Worm (Caenorhabditis elegans) whole organism, late embryonic: ENCODE results near the gene F15E6.5.

Experiments
- K02D7.2 ChIP-seq: sonication (generic microtip); optimal IDR thresholded peaks from 2 replicates; lab custom pipeline; 2017; ENCODE audit warnings: mild to moderate bottlenecking, missing genetic modification characterization, missing compliant biosample characterization
- K09A11.1 ChIP-seq: sonication (generic microtip); optimal IDR thresholded peaks from 2 replicates; lab custom pipeline; 2017; ENCODE audit warnings: antibody characterized with exemption, mild to moderate bottlenecking, missing genetic modification characterization, missing compliant biosample characterization; ENCODE audit not compliant: insufficient read depth
- ahr-1 ChIP-seq: sonication (generic microtip); optimal IDR thresholded peaks from 2 replicates; lab custom pipeline; 2016; ENCODE audit warnings: missing genetic modification characterization, missing compliant biosample characterization
- ama-1 ChIP-seq: fragments of 150-350 bp; optimal IDR thresholded peaks from 2 replicates; lab custom pipeline; 2014
- ceh-19 ChIP-seq: fragments of 200-800 bp; sonication (Bioruptor generic); optimal IDR thresholded peaks from 2 replicates; lab custom pipeline; 2018; ENCODE audit warnings: mild to moderate bottlenecking, missing genetic modification characterization, missing compliant biosample characterization
- ceh-22 ChIP-seq: sonication (generic microtip); optimal IDR thresholded peaks from 2 replicates; lab custom pipeline; 2017; ENCODE audit warnings: missing biosample characterization, missing genetic modification characterization
- ceh-30 ChIP-seq: fragments of 150-350 bp; optimal IDR thresholded peaks from 2 replicates; lab custom pipeline; 2014; ENCODE audit warnings: missing biosample characterization, missing genetic modification characterization
- ceh-31 ChIP-seq: sonication (generic microtip); optimal IDR thresholded peaks from 2 replicates; lab custom pipeline; 2016; ENCODE audit warnings: missing genetic modification characterization, missing compliant biosample characterization
- ceh-45 ChIP-seq: fragments of 200-800 bp; sonication (Bioruptor generic); IDR thresholded peaks from 2 replicates; pipeline ENCODE4 v1.3.6; 2022; ENCODE audit warnings: missing genetic modification reagents, missing genetic modification characterization, missing compliant biosample characterization
- che-1 ChIP-seq: sonication (generic microtip); optimal IDR thresholded peaks from 2 replicates; lab custom pipeline; 2016; ENCODE audit warnings: mild to moderate bottlenecking, missing genetic modification characterization, missing compliant biosample characterization
- dmd-4 ChIP-seq: sonication (generic microtip); optimal IDR thresholded peaks from 2 replicates; lab custom pipeline; 2016; ENCODE audit warnings: borderline replicate concordance, missing genetic modification characterization, missing compliant biosample characterization
- dve-1 ChIP-seq: sonication (generic microtip); optimal IDR thresholded peaks from 2 replicates; lab custom pipeline; 2017; ENCODE audit warnings: antibody characterized with exemption, mild to moderate bottlenecking, missing genetic modification characterization, missing compliant biosample characterization
- fax-1 ChIP-seq: sonication (generic microtip); optimal IDR thresholded peaks from 2 replicates; lab custom pipeline; 2016; ENCODE audit warnings: missing genotype, missing genetic modification characterization, missing compliant biosample characterization
- fkh-6 ChIP-seq: sonication (generic microtip); optimal IDR thresholded peaks from 2 replicates; lab custom pipeline; 2016; ENCODE audit warnings: missing genetic modification characterization, missing compliant biosample characterization
- hlh-30 ChIP-seq: sonication (generic microtip); optimal IDR thresholded peaks from 2 replicates; lab custom pipeline; 2017; ENCODE audit warnings: antibody characterized with exemption, missing genetic modification characterization, missing compliant biosample characterization; ENCODE audit not compliant: insufficient read depth
- hlh-6 ChIP-seq: sonication (generic microtip); optimal IDR thresholded peaks from 2 replicates; lab custom pipeline; 2016; ENCODE audit warnings: missing genotype, missing genetic modification characterization, missing compliant biosample characterization
- hlh-8 ChIP-seq: sonication (generic microtip); optimal IDR thresholded peaks from 2 replicates; lab custom pipeline; 2016; ENCODE audit warnings: missing genotype, missing genetic modification characterization, missing compliant biosample characterization
- madf-2 ChIP-seq: sonication (generic microtip); optimal IDR thresholded peaks from 2 replicates; lab custom pipeline; 2017; ENCODE audit warnings: missing genetic modification characterization, missing compliant biosample characterization
- mec-3 ChIP-seq: sonication (generic microtip); optimal IDR thresholded peaks from 2 replicates; lab custom pipeline; 2016; ENCODE audit warnings: borderline replicate concordance, missing genetic modification characterization, missing compliant biosample characterization
- nfya-1 ChIP-seq: sonication (generic microtip); optimal IDR thresholded peaks from 2 replicates; lab custom pipeline; 2017; ENCODE audit warnings: missing genetic modification characterization, mild to moderate bottlenecking, missing compliant biosample characterization, antibody characterized with exemption, moderate library complexity
- nhr-11 ChIP-seq: fragments of 150-350 bp; optimal IDR thresholded peaks from 2 replicates; lab custom pipeline; 2014; ENCODE audit warnings: missing biosample characterization, missing genetic modification characterization
- nhr-232 ChIP-seq: sonication (generic microtip); optimal IDR thresholded peaks from 2 replicates; lab custom pipeline; 2016; ENCODE audit warnings: missing genetic modification characterization, missing compliant biosample characterization
- npax-4 ChIP-seq: sonication (generic microtip); optimal IDR thresholded peaks from 2 replicates; lab custom pipeline; 2016; ENCODE audit warnings: missing genetic modification characterization, missing compliant biosample characterization
- pat-9 ChIP-seq: fragments of 200-800 bp; sonication (Bioruptor generic); optimal IDR thresholded peaks from 2 replicates; lab custom pipeline; 2018; ENCODE audit warnings: mild to moderate bottlenecking, missing genetic modification characterization, moderate library complexity, missing compliant biosample characterization
- pha-2 ChIP-seq: sonication (generic microtip); optimal IDR thresholded peaks from 2 replicates; lab custom pipeline; 2017; ENCODE audit warnings: mild to moderate bottlenecking, missing genetic modification characterization, missing compliant biosample characterization
- pha-4 ChIP-seq: fragments of 150-350 bp; optimal IDR thresholded peaks from 2 replicates; lab custom pipeline; 2018; ENCODE audit warnings: missing biosample characterization, missing genetic modification reagents, missing genetic modification characterization
- ref-2 ChIP-seq: sonication (generic microtip); optimal IDR thresholded peaks from 2 replicates; lab custom pipeline; 2016; ENCODE audit warnings: missing genetic modification characterization, missing compliant biosample characterization
- rnt-1 ChIP-seq: sonication (generic microtip); optimal IDR thresholded peaks from 2 replicates; lab custom pipeline; 2016; ENCODE audit warnings: missing genetic modification characterization, missing compliant biosample characterization
- sdc-2 ChIP-seq: sonication (generic microtip); optimal IDR thresholded peaks from 2 replicates; lab custom pipeline; 2016; ENCODE audit warnings: missing genotype, missing genetic modification characterization, missing compliant biosample characterization
- sox-4 ChIP-seq: sonication (generic microtip); optimal IDR thresholded peaks from 2 replicates; lab custom pipeline; 2017; ENCODE audit warnings: mild to moderate bottlenecking, missing genetic modification characterization, inconsistent platforms, missing compliant biosample characterization
- syd-9 ChIP-seq: sonication (generic microtip); optimal IDR thresholded peaks from 2 replicates; lab custom pipeline; 2016; ENCODE audit warnings: mild to moderate bottlenecking, missing genetic modification characterization, moderate library complexity, missing compliant biosample characterization
- tbx-2 ChIP-seq: sonication (generic microtip); optimal IDR thresholded peaks from 2 replicates; lab custom pipeline; 2016; ENCODE audit warnings: missing genetic modification characterization, missing compliant biosample characterization
- tbx-7 ChIP-seq: sonication (generic microtip); optimal IDR thresholded peaks from 2 replicates; lab custom pipeline; 2016; ENCODE audit warnings: missing genotype, missing genetic modification characterization, missing compliant biosample characterization
- unc-3 ChIP-seq, 2 experiments: fragments of 200-800 bp in 1 of 2; sonication (Bioruptor generic) in 1 of 2; sonication (generic microtip) in 1 of 2; conservative IDR thresholded peaks in 1 of 2; optimal IDR thresholded peaks in 1 of 2; 2 replicates each; pipeline versions ENCODE4 v1.3.6 to Lab custom; 2016 to 2022; ENCODE audit warnings: missing compliant biosample characterization in 2 of 2, missing genetic modification characterization in 2 of 2, missing genetic modification reagents in 1 of 2
- unc-55 ChIP-seq: sonication (generic microtip); optimal IDR thresholded peaks from 2 replicates; lab custom pipeline; 2017; ENCODE audit warnings: missing biosample characterization, missing genetic modification reagents, missing genetic modification characterization
- ztf-16 ChIP-seq: sonication (generic microtip); optimal IDR thresholded peaks from 2 replicates; lab custom pipeline; 2017; ENCODE audit warnings: missing genetic modification characterization, missing compliant biosample characterization

Gene F15E6.5

ce11 chrIV:4291174-4291573 lies 1.8 kb downstream of the F15E6.5 start, which contains the start of gene F15E6.4 (continued):
- TF ChIP-seq che-1 (tag; lab: Kevin White, UChicago) (no peak), ceh-19 (GFP tag; lab: Kevin White, UChicago) (no peak)

- TF ChIP-seq ref-2 (tag; lab: Kevin White, UChicago) (no peak), sox-4 (no peak), tbx-7 (tag; lab: Kevin White, UChicago) (no peak), npax-4 (tag; lab: Kevin White, UChicago) (no peak), pha-4 (no peak), ceh-22 (tag; lab: Kevin White, UChicago) (no peak), nhr-232 (tag; lab: Kevin White, UChicago) (no peak), ceh-30 (tag; lab: Kevin White, UChicago) (no peak), dve-1 (tag; lab: Kevin White, UChicago) (no peak), unc-3 (GFP tag; conservative IDR thresholded peaks at IDR 0.05; lab: Robert Waterston, UW) (no peak), unc-3 (tag; optimal IDR thresholded peaks at IDR 0.05; lab: Kevin White, UChicago) (no peak), ahr-1 (no peak), fax-1 (no peak), ztf-16 (no peak), nfya-1 (tag; lab: Kevin White, UChicago) (no peak), ceh-45 (GFP tag; lab: Robert Waterston, UW) (no peak), rnt-1 (tag; lab: Kevin White, UChicago) (no peak), ama-1 (no peak), unc-55 (GFP tag; lab: Kevin White, UChicago) (no peak), K02D7.2 (tag; lab: Kevin White, UChicago) (no peak), madf-2 (no peak)
Measured at ce11 chrIV:4292569-4292968, 3.2 kb downstream of the F15E6.5 start, which contains the start of gene F15E6.10. Gene F15E6.10, plus strand, starts transcription at chrIV:4292869.

ce11 chrIV:4294552-4294951 lies 5.2 kb downstream of the F15E6.5 start, which contains the start of gene F15E6.3:
Gene F15E6.3, plus strand, starts transcription at chrIV:4294895.
- TF ChIP-seq pha-2 (tag; lab: Kevin White, UChicago) (no peak), K09A11.1 (tag; lab: Kevin White, UChicago) (no peak), ceh-30 (tag; lab: Kevin White, UChicago) (no peak), madf-2 (no peak), dve-1 (tag; lab: Kevin White, UChicago) (no peak), hlh-30 (no peak), fkh-6 (tag; lab: Kevin White, UChicago) (no peak), fax-1 (no peak), hlh-8 (tag; lab: Kevin White, UChicago) (no peak)
- TF ChIP-seq, all 69 proteins: peak for 0

ce11 chrIV:4298983-4299382 lies 9.6 kb downstream of the F15E6.5 start, which contains the start of gene F15E6.9:
Gene F15E6.9, minus strand, starts transcription at chrIV:4299083.
- TF ChIP-seq tbx-2 (no peak), nhr-11 (tag; lab: Kevin White, UChicago) (no peak), ceh-31 (no peak), syd-9 (tag; lab: Kevin White, UChicago) (no peak), dmd-4 (tag; lab: Kevin White, UChicago) (no peak), pat-9 (tag; lab: Kevin White, UChicago) (no peak), K02D7.2 (tag; lab: Kevin White, UChicago) (no peak)

ce11 chrIV:4299994-4300393 lies 10.6 kb downstream of the F15E6.5 start:
- TF ChIP-seq ztf-16 (no peak), ceh-19 (GFP tag; lab: Kevin White, UChicago) (no peak), unc-3 (GFP tag; conservative IDR thresholded peaks at IDR 0.05; lab: Robert Waterston, UW) (no peak), unc-3 (tag; optimal IDR thresholded peaks at IDR 0.05; lab: Kevin White, UChicago) (no peak), sdc-2 (tag; lab: Kevin White, UChicago) (no peak), nhr-11 (tag; lab: Kevin White, UChicago) (no peak), mec-3 (no peak), pha-2 (tag; lab: Kevin White, UChicago) (no peak), hlh-6 (tag; lab: Kevin White, UChicago) (no peak)
